Fruit fly (Drosophila melanogaster): ENCODE data around the gene flip.

Gene flip

DNA sequence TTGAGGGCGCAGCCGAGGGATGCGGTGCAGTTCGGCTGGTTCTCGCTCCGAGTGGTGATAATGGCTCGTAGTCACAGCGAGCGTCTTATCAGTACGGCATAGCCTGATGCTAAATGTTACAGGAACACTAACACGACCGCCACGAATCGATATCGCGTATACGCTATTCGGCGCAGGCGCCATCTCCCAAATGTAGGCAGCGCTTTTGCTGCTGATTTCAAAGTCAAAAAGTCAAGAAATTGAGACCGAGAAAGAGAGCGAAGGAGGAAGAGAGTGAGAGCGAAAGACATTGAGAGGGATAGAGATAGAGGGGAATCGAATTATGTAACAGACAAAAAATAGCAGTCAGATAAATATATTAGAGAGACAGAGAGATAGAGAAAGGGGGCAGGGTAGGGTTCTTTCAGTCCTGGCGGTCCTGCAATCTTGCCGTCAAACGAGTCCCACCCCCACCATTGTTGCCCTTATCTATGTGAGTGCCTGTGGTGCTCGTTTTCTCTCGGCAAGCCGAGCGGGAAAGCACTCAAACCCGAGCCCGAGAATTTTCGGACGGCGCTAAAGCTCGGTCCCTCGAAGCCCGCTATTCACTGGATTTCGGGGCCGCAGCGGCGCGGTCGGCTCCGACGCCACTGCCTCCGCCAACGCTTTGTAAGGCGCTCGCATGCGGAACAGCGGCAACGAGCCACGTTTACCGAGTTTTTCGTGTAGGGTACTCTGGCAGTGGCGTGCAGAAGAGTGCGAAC, 3.6 kb upstream of the flip start:
- TF ChIP-seq CG17801 (GFP tag; optimal IDR thresholded peaks at IDR 0.05; ENCODE audit: partially characterized antibody) = no peak

- no peak for TF ChIP-seq CG17801 (GFP tag; optimal IDR thresholded peaks at IDR 0.05; ENCODE audit: partially characterized antibody)
Observed at dm6 chr3R:4280062-4280461, 2.3 kb upstream of the flip start, which contains the start of gene cpx. Gene cpx, plus strand, starts transcription at chr3R:4280221.

dm6 chr3R:4268339-4268738, 9.4 kb downstream of the flip start:
- no peak for TF ChIP-seq CG17801 (GFP tag; optimal IDR thresholded peaks at IDR 0.05; ENCODE audit: partially characterized antibody)

dm6 chr3R:4266470-4266869, 11.3 kb downstream of the flip start, which contains the start of gene CG1092:
Gene CG1092, plus strand, starts transcription at chr3R:4266770.
- TF ChIP-seq CG17801 (GFP tag; optimal IDR thresholded peaks at IDR 0.05; ENCODE audit: partially characterized antibody) = no peak

dm6 chr3R:4256672-4257071, 21.1 kb downstream of the flip start, which contains the start of gene Or82a:
Gene Or82a, plus strand, starts transcription at chr3R:4256972.
- no peak for TF ChIP-seq CG17801 (GFP tag; optimal IDR thresholded peaks at IDR 0.05; ENCODE audit: partially characterized antibody)

DNA sequence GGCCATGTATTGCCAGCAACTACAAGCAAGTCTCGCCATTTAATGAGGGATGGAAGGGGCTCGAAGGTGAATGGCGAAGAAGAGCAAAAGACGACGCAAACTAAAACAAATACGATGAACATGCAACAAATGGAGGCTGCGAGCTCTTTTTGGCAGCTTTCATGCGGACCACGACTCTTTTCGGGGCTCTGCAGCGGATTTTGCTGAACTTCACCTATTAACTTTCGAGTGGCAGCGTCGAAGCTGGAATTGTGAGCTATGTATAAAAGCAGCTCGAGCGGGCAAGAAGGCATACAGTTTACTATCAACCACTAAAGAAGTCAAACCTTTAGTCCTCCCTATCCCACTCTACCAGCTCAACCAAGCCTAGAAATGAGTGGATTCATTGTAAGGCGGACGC, 23.3 kb downstream of the flip start, which contains the start of gene TwdlV:
Gene TwdlV, plus strand, starts transcription at position 301 of the 400 bp plus-strand sequence.
- no peak for TF ChIP-seq CG17801 (GFP tag; optimal IDR thresholded peaks at IDR 0.05; ENCODE audit: partially characterized antibody)

DNA sequence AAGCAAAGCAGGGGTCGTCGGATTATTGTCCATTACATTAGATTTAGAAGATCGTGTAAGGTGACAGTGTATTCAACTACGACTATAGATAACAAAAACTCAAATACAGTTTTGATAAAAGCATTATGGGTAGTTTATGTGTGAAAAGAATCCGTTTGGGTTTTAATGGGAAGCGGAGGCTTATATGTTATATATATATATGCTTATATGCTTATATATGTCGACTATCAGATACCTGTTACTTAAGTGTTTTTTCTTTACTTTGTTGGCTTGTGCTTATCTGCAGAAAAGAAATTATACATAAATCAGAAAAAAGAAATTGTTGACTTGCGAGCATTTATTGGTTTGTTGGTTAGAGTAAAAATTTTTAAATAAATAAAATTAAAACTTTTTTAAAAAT, 24.8 kb downstream of the flip start, which contains the start of gene CG14644:
Gene CG14644, minus strand, starts transcription at position 101 of the 400 bp plus-strand sequence.
- no peak for TF ChIP-seq CG17801 (GFP tag; optimal IDR thresholded peaks at IDR 0.05; ENCODE audit: partially characterized antibody)

- TF ChIP-seq CG17801 (GFP tag; optimal IDR thresholded peaks at IDR 0.05; ENCODE audit: partially characterized antibody) = no peak
Observed at dm6 chr3R:4251241-4251640, 26.5 kb downstream of the flip start, which contains the start of gene TwdlG. Gene TwdlG, minus strand, starts transcription at chr3R:4251341.

DNA sequence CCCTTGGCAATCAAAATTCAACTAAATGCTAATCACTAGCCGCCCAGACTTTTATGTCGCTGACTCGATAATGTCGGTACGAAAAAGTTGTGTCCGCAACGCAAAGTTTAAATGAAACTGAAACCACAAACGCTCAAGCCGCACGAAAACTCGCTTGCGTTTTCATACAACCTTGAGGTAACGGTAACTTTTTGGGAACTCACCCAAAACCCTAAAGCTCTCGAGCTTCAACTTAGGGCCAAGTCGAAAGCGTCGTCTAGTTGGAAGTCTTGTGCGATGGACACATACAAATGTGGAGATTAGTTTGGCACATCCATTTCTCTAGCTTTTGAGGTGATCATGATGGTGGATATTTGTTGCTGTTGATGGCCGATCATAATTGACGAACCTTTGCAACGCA, 27.8 kb downstream of the flip start:
- no peak for TF ChIP-seq CG17801 (GFP tag; optimal IDR thresholded peaks at IDR 0.05; ENCODE audit: partially characterized antibody)

dm6 chr3R:4246578-4247070, 31.1 kb downstream of the flip start, which contains the start of gene TwdlF:
Gene TwdlF, plus strand, starts transcription at chr3R:4247020.
- no peak for TF ChIP-seq CG17801 (GFP tag; optimal IDR thresholded peaks at IDR 0.05; ENCODE audit: partially characterized antibody)

dm6 chr3R:4243096-4243940, 34.4 kb downstream of the flip start, which contains the start of gene CG34305:
Gene CG34305, minus strand, starts transcription at chr3R:4243146.
- TF ChIP-seq CG17801 (GFP tag; optimal IDR thresholded peaks at IDR 0.05; ENCODE audit: partially characterized antibody) = no peak

DNA sequence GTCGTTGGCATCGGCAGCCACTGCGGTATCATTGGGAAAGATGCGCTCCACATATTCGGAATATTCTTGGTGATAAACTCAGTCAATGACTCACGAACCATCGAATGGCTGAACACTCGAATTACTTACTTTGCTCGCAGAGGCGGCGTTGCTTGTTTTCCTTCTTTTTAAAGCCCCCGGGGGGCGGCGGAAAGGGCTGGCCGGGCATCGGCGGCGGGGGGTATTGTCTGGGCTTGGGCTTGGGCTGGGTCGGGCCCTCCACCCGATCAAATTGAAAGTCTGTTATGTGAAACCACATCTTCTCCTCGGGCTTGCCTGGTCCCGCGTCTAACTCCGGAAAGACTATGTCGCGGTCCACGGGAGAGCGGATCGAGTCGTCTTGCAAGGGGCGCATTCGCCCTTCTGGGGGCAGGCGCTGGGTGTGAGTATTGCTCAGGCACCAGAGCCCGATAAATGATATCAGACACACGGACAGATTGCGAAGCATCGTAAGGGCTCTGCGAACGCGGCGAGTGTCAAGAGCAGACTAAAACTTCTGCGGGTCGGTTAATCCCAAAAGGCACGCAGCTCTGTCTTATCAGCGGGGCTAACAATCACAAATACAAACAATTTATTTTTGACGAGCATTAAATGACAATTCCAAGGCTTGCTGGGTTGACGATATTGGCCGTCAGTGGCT, 35.4 kb downstream of the flip start, which contains the start of gene CG14642:
Gene CG14642, minus strand, starts transcription at position 509 of the 679 bp plus-strand sequence.
- TF ChIP-seq CG17801 (GFP tag; optimal IDR thresholded peaks at IDR 0.05; ENCODE audit: partially characterized antibody) = no peak

- no peak for TF ChIP-seq CG17801 (GFP tag; optimal IDR thresholded peaks at IDR 0.05; ENCODE audit: partially characterized antibody)
Observed at dm6 chr3R:4241776-4242175, 36.0 kb downstream of the flip start.

dm6 chr3R:4236534-4236933, 41.2 kb downstream of the flip start:
- no peak for TF ChIP-seq CG17801 (GFP tag; optimal IDR thresholded peaks at IDR 0.05; ENCODE audit: partially characterized antibody)
